Fruit fly (Drosophila melanogaster): Measurements from ENCODE around the gene Vti1b.

DNA sequence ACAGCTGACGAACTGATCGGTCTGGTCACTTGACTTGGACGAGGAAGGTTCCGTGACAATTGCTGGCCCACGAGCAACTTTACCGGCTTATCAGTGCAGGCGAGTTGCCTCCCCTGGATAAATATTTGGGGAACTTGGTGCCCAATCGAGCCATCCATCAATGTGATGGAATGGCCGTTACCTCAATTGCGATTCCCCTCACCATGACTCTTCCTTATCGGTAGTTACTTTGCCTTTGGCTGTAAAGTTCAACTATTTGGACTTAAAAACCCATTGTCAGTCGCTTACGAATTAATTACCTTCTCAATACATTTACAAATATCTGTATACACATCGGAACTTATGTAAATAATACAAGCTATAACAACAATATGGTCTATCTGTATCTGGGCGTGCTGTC, 7.0 kb upstream of the Vti1b start, which contains the start of gene Vha100-4:
- TF ChIP-seq CG17806 (tag; optimal IDR thresholded peaks at IDR 0.05) (no peak), Pif1B (GFP tag; optimal IDR thresholded peaks at IDR 0.05) (no peak), D1 (tag; optimal IDR thresholded peaks at IDR 0.05) (no peak), EcR (GFP tag; optimal IDR thresholded peaks at IDR 0.05) (no peak), CG8159 (tag; optimal IDR thresholded peaks at IDR 0.05) (no peak), CG8301 (tag; optimal IDR thresholded peaks at IDR 0.05) (no peak), CG4496 (GFP tag; IDR thresholded peaks at IDR 0.05) (no peak), CG13204 (GFP tag; optimal IDR thresholded peaks at IDR 0.05) (no peak), CG10348 (GFP tag; IDR thresholded peaks at IDR 0.05) (no peak)
